Worm (Caenorhabditis elegans) whole organism, L4 larva: ENCODE measurements around the gene C06A1.7.

Source experiments
- D1046.2 ChIP-seq: fragments of 200-800 bp; sonication (Bioruptor generic); IDR thresholded peaks from 2 replicates; pipeline ENCODE4 v1.3.6; 2022; ENCODE audit warnings: missing genetic modification characterization, missing compliant biosample characterization
- F44E2.7 ChIP-seq: fragments of 200-800 bp; sonication (Bioruptor generic); IDR thresholded peaks from 2 replicates; pipeline ENCODE4 v2.1.2; 2022; ENCODE audit warnings: missing genetic modification characterization, missing compliant biosample characterization
- F49E8.2 ChIP-seq: sonication (generic microtip); optimal IDR thresholded peaks from 2 replicates; lab custom pipeline; 2016; ENCODE audit warnings: missing compliant biosample characterization, mild to moderate bottlenecking, missing genetic modification characterization, borderline replicate concordance
- R02D3.7 ChIP-seq: fragments of 150-350 bp; sonication (generic microtip); optimal IDR thresholded peaks from 3 replicates; lab custom pipeline; 2014; ENCODE audit warnings: missing biosample characterization, missing genetic modification characterization
- T20F7.1 ChIP-seq: fragments of 200-800 bp; sonication (Bioruptor generic); optimal IDR thresholded peaks from 2 replicates; lab custom pipeline; 2018; ENCODE audit warnings: mild to moderate bottlenecking, missing genetic modification characterization, missing compliant biosample characterization
- T26A8.4 ChIP-seq: fragments of 200-800 bp; sonication (Bioruptor generic); IDR thresholded peaks from 2 replicates; pipeline ENCODE4 v1.3.6; 2022; ENCODE audit warnings: missing genetic modification characterization, missing compliant biosample characterization
- Y48G9A.11 ChIP-seq: fragments of 200-800 bp; sonication (Bioruptor generic); IDR thresholded peaks from 2 replicates; pipeline ENCODE4 v1.3.6; 2022; ENCODE audit warnings: missing genetic modification reagents, missing genetic modification characterization, missing compliant biosample characterization
- aly-2 ChIP-seq: sonication (generic microtip); optimal IDR thresholded peaks from 2 replicates; lab custom pipeline; 2018; ENCODE audit warnings: missing biosample characterization, missing genetic modification characterization
- ceh-20 ChIP-seq: fragments of 200-800 bp; sonication (Bioruptor generic); IDR thresholded peaks from 2 replicates; pipeline ENCODE4 v1.3.6; 2022; ENCODE audit warnings: missing genetic modification reagents, missing genetic modification characterization, missing compliant biosample characterization
- ceh-32 ChIP-seq: sonication (generic microtip); optimal IDR thresholded peaks from 2 replicates; lab custom pipeline; 2016; ENCODE audit warnings: mild to moderate bottlenecking, missing genetic modification characterization, missing compliant biosample characterization; ENCODE audit not compliant: poor library complexity
- ces-1 ChIP-seq: fragments of 150-350 bp; sonication (generic microtip); optimal IDR thresholded peaks from 4 replicates; lab custom pipeline; 2014; ENCODE audit warnings: missing biosample characterization, missing genetic modification reagents, missing genetic modification characterization
- daf-12 ChIP-seq: fragments of 150-350 bp; optimal IDR thresholded peaks from 2 replicates; lab custom pipeline; 2014; ENCODE audit warnings: missing biosample characterization, missing genetic modification reagents, missing genetic modification characterization
- daf-16 ChIP-seq, 3 experiments: sonication (generic microtip); optimal IDR thresholded peaks; 2 replicates each; lab custom pipeline; 2016 to 2017; ENCODE audit warnings: missing genetic modification characterization in 3 of 3, missing genetic modification reagents in 3 of 3, mild to moderate bottlenecking in 2 of 3, missing compliant biosample characterization in 2 of 3, missing biosample characterization in 1 of 3, moderate library complexity in 1 of 3
- daf-8 ChIP-seq: fragments of 200-800 bp; sonication (Bioruptor generic); IDR thresholded peaks from 2 replicates; pipeline ENCODE4 v1.3.6; 2022; ENCODE audit warnings: missing genetic modification characterization, missing compliant biosample characterization
- dmd-8 ChIP-seq: fragments of 200-800 bp; sonication (Bioruptor generic); IDR thresholded peaks from 2 replicates; pipeline ENCODE4 v1.3.6; 2022; ENCODE audit warnings: missing genetic modification characterization, missing compliant biosample characterization
- dmd-9 ChIP-seq: fragments of 200-800 bp; sonication (Bioruptor generic); IDR thresholded peaks from 2 replicates; pipeline ENCODE4 v1.3.6; 2022; ENCODE audit warnings: missing genetic modification reagents, missing genetic modification characterization, missing compliant biosample characterization
- dpl-1 ChIP-seq: fragments of 150-350 bp; optimal IDR thresholded peaks from 2 replicates; lab custom pipeline; 2014; ENCODE audit warnings: missing biosample characterization, missing genetic modification reagents, missing genetic modification characterization
- duxl-1 ChIP-seq: sonication (generic microtip); optimal IDR thresholded peaks from 2 replicates; lab custom pipeline; 2016; ENCODE audit warnings: mild to moderate bottlenecking, missing genetic modification characterization, moderate library complexity, missing compliant biosample characterization; ENCODE audit not compliant: poor library complexity
- fos-1 ChIP-seq: fragments of 150-350 bp; optimal IDR thresholded peaks from 2 replicates; lab custom pipeline; 2014; ENCODE audit warnings: missing biosample characterization, missing genetic modification characterization
- hif-1 ChIP-seq, 2 experiments: sonication (generic microtip); optimal IDR thresholded peaks; 2 replicates each; lab custom pipeline; 2016 to 2017; ENCODE audit warnings: missing compliant biosample characterization in 2 of 2, missing genetic modification characterization in 2 of 2, missing genetic modification reagents in 2 of 2, missing genotype in 2 of 2, mild to moderate bottlenecking in 1 of 2
- hlh-11 ChIP-seq: fragments of 200-800 bp; sonication (Bioruptor generic); optimal IDR thresholded peaks from 2 replicates; lab custom pipeline; 2018; ENCODE audit warnings: mild to moderate bottlenecking, missing genetic modification characterization, missing compliant biosample characterization
- hlh-30 ChIP-seq: sonication (generic microtip); optimal IDR thresholded peaks from 2 replicates; lab custom pipeline; 2017; ENCODE audit warnings: antibody characterized with exemption, mild to moderate bottlenecking, missing genetic modification characterization, missing compliant biosample characterization; ENCODE audit not compliant: insufficient read depth
- lin-1 ChIP-seq: fragments of 200-800 bp; sonication (Bioruptor generic); IDR thresholded peaks from 2 replicates; pipeline ENCODE4 v1.3.6; 2022; ENCODE audit warnings: missing genetic modification reagents, missing genetic modification characterization, missing compliant biosample characterization
- lin-38 ChIP-seq: fragments of 200-800 bp; sonication (Bioruptor generic); IDR thresholded peaks from 2 replicates; pipeline ENCODE4 v1.3.6; 2022; ENCODE audit warnings: missing genetic modification reagents, missing genetic modification characterization, missing compliant biosample characterization
- lsy-2 ChIP-seq, 2 experiments: fragments of 150-350 bp in 1 of 2; sonication (generic microtip) in 1 of 2; optimal IDR thresholded peaks; 2 replicates each; lab custom pipeline; 2014 to 2017; ENCODE audit warnings: missing biosample characterization in 2 of 2, missing genetic modification characterization in 2 of 2
- madf-9 ChIP-seq: fragments of 200-800 bp; sonication (Bioruptor generic); conservative IDR thresholded peaks from 2 replicates; pipeline ENCODE4 v1.3.6; 2022; ENCODE audit warnings: missing genetic modification reagents, missing genetic modification characterization, missing compliant biosample characterization
- nhr-10 ChIP-seq: fragments of 150-350 bp; optimal IDR thresholded peaks from 2 replicates; lab custom pipeline; 2014; ENCODE audit warnings: missing biosample characterization, missing genetic modification characterization
- nhr-11 ChIP-seq: fragments of 150-350 bp; optimal IDR thresholded peaks from 2 replicates; lab custom pipeline; 2014; ENCODE audit warnings: missing biosample characterization, missing genetic modification characterization
- nhr-237 ChIP-seq: sonication (generic microtip); optimal IDR thresholded peaks from 2 replicates; lab custom pipeline; 2017; ENCODE audit warnings: missing biosample characterization, missing genetic modification characterization
- nhr-28 ChIP-seq: fragments of 150-350 bp; optimal IDR thresholded peaks from 2 replicates; lab custom pipeline; 2014; ENCODE audit warnings: missing biosample characterization, missing genetic modification characterization
- nhr-6 ChIP-seq: fragments of 150-350 bp; optimal IDR thresholded peaks from 2 replicates; lab custom pipeline; 2014; ENCODE audit warnings: missing biosample characterization, missing genetic modification characterization
- nhr-76 ChIP-seq: fragments of 150-350 bp; optimal IDR thresholded peaks from 2 replicates; lab custom pipeline; 2014; ENCODE audit warnings: missing biosample characterization, missing genetic modification characterization
- pha-4 ChIP-seq, 2 experiments: fragments of 150-350 bp in 1 of 2; fragments of 200-800 bp in 1 of 2; sonication (Bioruptor generic) in 1 of 2; IDR thresholded peaks in 1 of 2; optimal IDR thresholded peaks in 1 of 2; 2 replicates each; pipeline versions ENCODE4 v1.3.6 to Lab custom; 2014 to 2022; ENCODE audit warnings: missing genetic modification characterization in 2 of 2, missing genetic modification reagents in 2 of 2, missing biosample characterization in 1 of 2, missing compliant biosample characterization in 1 of 2
- pqm-1 ChIP-seq: sonication (generic microtip); optimal IDR thresholded peaks from 2 replicates; lab custom pipeline; 2017; ENCODE audit warnings: missing biosample characterization, missing genetic modification characterization
- saeg-2 ChIP-seq: fragments of 200-800 bp; sonication (Bioruptor generic); IDR thresholded peaks from 2 replicates; pipeline ENCODE4 v1.3.6; 2022; ENCODE audit warnings: missing genetic modification reagents, missing genetic modification characterization, missing compliant biosample characterization
- set-16 ChIP-seq: fragments of 200-800 bp; sonication (Bioruptor generic); IDR thresholded peaks from 2 replicates; pipeline ENCODE4 v1.3.6; 2022; ENCODE audit warnings: missing genetic modification reagents, missing genetic modification characterization, missing compliant biosample characterization
- spr-1 ChIP-seq: sonication (generic microtip); optimal IDR thresholded peaks from 2 replicates; lab custom pipeline; 2016; ENCODE audit warnings: mild to moderate bottlenecking, missing genetic modification characterization, missing compliant biosample characterization
- spr-3 ChIP-seq: fragments of 200-800 bp; sonication (Bioruptor generic); optimal IDR thresholded peaks from 2 replicates; lab custom pipeline; 2018; ENCODE audit warnings: mild to moderate bottlenecking, missing genetic modification characterization, missing compliant biosample characterization
- tag-97 ChIP-seq: fragments of 200-800 bp; sonication (Bioruptor generic); IDR thresholded peaks from 2 replicates; pipeline ENCODE4 v1.3.6; 2022; ENCODE audit warnings: missing genetic modification characterization, missing compliant biosample characterization
- tra-1 ChIP-seq: fragments of 200-800 bp; sonication (Bioruptor generic); IDR thresholded peaks from 2 replicates; pipeline ENCODE4 v1.3.6; 2022; ENCODE audit warnings: missing genetic modification reagents, missing genetic modification characterization, missing compliant biosample characterization
- unc-62 ChIP-seq, 3 experiments: fragments of 150-350 bp in 1 of 3; sonication (generic microtip); optimal IDR thresholded peaks in 2 of 3; peaks in 1 of 3; 1 replicate in 1 of 3; 2 replicates in 2 of 3; lab custom pipeline; 2014 to 2017; ENCODE audit warnings: missing biosample characterization in 3 of 3, missing genetic modification characterization in 3 of 3, missing genetic modification reagents in 3 of 3, missing genotype in 1 of 3
- vab-7 ChIP-seq: fragments of 200-800 bp; sonication (Bioruptor generic); IDR thresholded peaks from 2 replicates; pipeline ENCODE4 v1.3.6; 2022; ENCODE audit warnings: missing genetic modification reagents, missing genetic modification characterization, missing compliant biosample characterization
- zag-1 ChIP-seq: fragments of 150-350 bp; optimal IDR thresholded peaks from 2 replicates; lab custom pipeline; 2014; ENCODE audit warnings: missing biosample characterization, missing genetic modification characterization
- zfp-2 ChIP-seq: sonication (generic microtip); optimal IDR thresholded peaks from 2 replicates; lab custom pipeline; 2016; ENCODE audit warnings: mild to moderate bottlenecking, missing genetic modification characterization, missing compliant biosample characterization
- zip-2 ChIP-seq: fragments of 150-350 bp; optimal IDR thresholded peaks from 2 replicates; lab custom pipeline; 2014; ENCODE audit warnings: missing biosample characterization, missing genetic modification characterization
- ztf-11 ChIP-seq: fragments of 150-350 bp; optimal IDR thresholded peaks from 2 replicates; lab custom pipeline; 2014; ENCODE audit warnings: missing biosample characterization, missing genetic modification characterization

The C06A1.7 gene

DNA sequence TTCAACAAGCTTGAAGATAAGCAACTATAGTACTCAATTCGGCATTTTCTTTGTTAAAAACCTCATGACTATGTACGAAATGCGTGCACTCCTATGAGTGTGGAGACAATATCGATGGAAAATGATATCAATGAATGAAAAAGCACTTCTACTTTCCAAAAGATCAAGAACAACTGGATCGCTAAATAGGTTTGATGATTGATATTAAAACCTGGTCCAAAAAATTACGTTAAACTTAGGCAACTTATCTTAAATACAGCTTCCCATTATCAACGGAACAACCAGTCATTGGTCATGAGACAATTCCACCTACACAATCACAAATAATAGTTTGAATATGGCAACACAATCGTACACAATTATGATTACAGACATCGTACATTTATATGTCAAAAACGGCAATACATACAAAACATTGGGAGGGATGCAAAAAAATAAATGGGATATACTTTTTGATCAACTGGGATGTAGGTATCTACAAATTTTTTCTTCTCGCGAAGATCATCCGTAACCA, 5.0 kb upstream of the C06A1.7 start (continued):
- TF ChIP-seq nhr-10 (tag; lab: Kevin White, UChicago) (no peak), daf-12 (tag; lab: Kevin White, UChicago) (no peak), lsy-2 (tag; optimal IDR thresholded peaks at IDR 0.05; lab: Kevin White, UChicago) (peak in 1 of 2 experiments; percentile 29)

ce11 chrII:10563368-10563767, 1.3 kb upstream of the C06A1.7 start, which contains the start of gene cdc-48.1:
TSS of gene cdc-48.1 (minus strand) at chrII:10563407.
- TF ChIP-seq dmd-9, result peak; percentile 98
- peak; percentile 97 for TF ChIP-seq F49E8.2 (tag; lab: Kevin White, UChicago)
- TF ChIP-seq ceh-20 (GFP tag; lab: Robert Waterston, UW), result peak; percentile 100
- peak; percentile 89 for TF ChIP-seq nhr-237 (tag; lab: Kevin White, UChicago)
- peak; percentile 30; the same call in 1 of the 2 replicates for TF ChIP-seq set-16 (GFP tag; lab: Robert Waterston, UW)
- peak; percentile 94 for TF ChIP-seq zfp-2 (tag; lab: Kevin White, UChicago)
- peak; percentile 98 for TF ChIP-seq saeg-2 (GFP tag; lab: Robert Waterston, UW)
- TF ChIP-seq duxl-1 (tag; lab: Kevin White, UChicago), result peak; percentile 98
- TF ChIP-seq spr-1, result peak; percentile 98
- peak; percentile 98 for TF ChIP-seq pqm-1 (tag; lab: Kevin White, UChicago)
- peak; percentile 67 for TF ChIP-seq R02D3.7 (tag; lab: Kevin White, UChicago)
- peak; percentile 99 for TF ChIP-seq vab-7 (GFP tag; lab: Robert Waterston, UW)
- TF ChIP-seq ces-1, result peak; percentile 97
- TF ChIP-seq F44E2.7 (GFP tag; lab: Robert Waterston, UW), result peak; percentile 95
- TF ChIP-seq unc-62 (GFP tag; optimal IDR thresholded peaks at IDR 0.05 in 1 of 2; lab: Kevin White, UChicago), result peak; percentile 19 to 100
- no peak for TF ChIP-seq unc-62 (tag; optimal IDR thresholded peaks at IDR 0.05; lab: Kevin White, UChicago)
- peak; percentile 100 for TF ChIP-seq dpl-1 (GFP tag; lab: Kevin White, UChicago)
- peak; percentile 98 for TF ChIP-seq spr-3
- peak; percentile 99 for TF ChIP-seq T26A8.4 (GFP tag; lab: Robert Waterston, UW)
- peak; percentile 92 for TF ChIP-seq zag-1
- TF ChIP-seq nhr-6 (tag; lab: Kevin White, UChicago), result peak; percentile 100
- TF ChIP-seq pha-4 (GFP tag; IDR thresholded peaks at IDR 0.05; lab: Robert Waterston, UW), result peak; percentile 99
- TF ChIP-seq pha-4 (tag; optimal IDR thresholded peaks at IDR 0.05; lab: Kevin White, UChicago), result peak; percentile 100
- peak; percentile 100 for TF ChIP-seq tra-1 (GFP tag; lab: Robert Waterston, UW)
- 0 out of 2 replicates have a peak, but pooled peaks have one; percentile 73 for TF ChIP-seq tag-97 (GFP tag; lab: Robert Waterston, UW)
- TF ChIP-seq aly-2 (tag; lab: Kevin White, UChicago), result peak; percentile 90
- peak; percentile 81 for TF ChIP-seq ceh-32 (tag; lab: Kevin White, UChicago)
- TF ChIP-seq madf-9 (GFP tag; lab: Robert Waterston, UW), result peak; percentile 99
- peak; percentile 58 for TF ChIP-seq ztf-11 (tag; lab: Kevin White, UChicago)
- TF ChIP-seq dmd-8 (GFP tag; lab: Robert Waterston, UW), result peak; percentile 72; the same call in 1 of the 2 replicates
- TF ChIP-seq lin-38 (GFP tag; lab: Robert Waterston, UW), result peak; percentile 100
- TF ChIP-seq nhr-76 (tag; lab: Kevin White, UChicago), result peak; percentile 91
- TF ChIP-seq hif-1 (tag; optimal IDR thresholded peaks at IDR 0.05; lab: Kevin White, UChicago), result peak; percentile 89 to 97
- TF ChIP-seq fos-1 (tag; lab: Kevin White, UChicago), result peak; percentile 93
- TF ChIP-seq nhr-11 (tag; lab: Kevin White, UChicago), result peak; percentile 100
- TF ChIP-seq Y48G9A.11, result peak; percentile 95
- peak; percentile 99 for TF ChIP-seq hlh-30 (tag; lab: Kevin White, UChicago)
- TF ChIP-seq lin-1 (GFP tag; lab: Robert Waterston, UW), result peak; percentile 99
- peak; percentile 35 for TF ChIP-seq daf-12 (tag; lab: Kevin White, UChicago)
- TF ChIP-seq T20F7.1 (GFP tag; lab: Kevin White, UChicago), result peak; percentile 99
- peak; percentile 99 for TF ChIP-seq nhr-28
- TF ChIP-seq daf-8 (GFP tag; lab: Robert Waterston, UW), result peak; percentile 92; the same call in 1 of the 2 replicates
- peak; percentile 91 to 94 for TF ChIP-seq daf-16 (GFP tag; optimal IDR thresholded peaks at IDR 0.05; lab: Kevin White, UChicago)
- peak; percentile 97 for TF ChIP-seq daf-16 (tag; optimal IDR thresholded peaks at IDR 0.05; lab: Kevin White, UChicago)
- peak; percentile 99 for TF ChIP-seq hlh-11
- peak; percentile 95 for TF ChIP-seq zip-2
- TF ChIP-seq D1046.2 (GFP tag; lab: Robert Waterston, UW), result peak; percentile 97
- TF ChIP-seq lsy-2 (tag; optimal IDR thresholded peaks at IDR 0.05; lab: Kevin White, UChicago), result peak; percentile 99
